Worm (Caenorhabditis elegans): ENCODE measurements around the gene odr-4.

The odr-4 gene

ce11 chrIII:6736971-6737370 is 6.4 kb downstream of the odr-4 start, which contains the start of gene K07E12.2:
TSS of gene K07E12.2 (plus strand) at chrIII:6737271.
- TF ChIP-seq unc-62 (GFP tag; optimal IDR thresholded peaks at IDR 0.05), result no peak

ce11 chrIII:6740072-6740471 is 9.5 kb downstream of the odr-4 start:
- TF ChIP-seq unc-62 (GFP tag; optimal IDR thresholded peaks at IDR 0.05), result no peak

- no peak for TF ChIP-seq unc-62 (GFP tag; optimal IDR thresholded peaks at IDR 0.05)
Observed at ce11 chrIII:6742597-6742996, 12.0 kb downstream of the odr-4 start.

- TF ChIP-seq unc-62 (GFP tag; optimal IDR thresholded peaks at IDR 0.05), result no peak
Observed at ce11 chrIII:6746008-6746407, 15.4 kb downstream of the odr-4 start, which contains the start of gene dig-1. TSS of gene dig-1 (plus strand) at chrIII:6746308.

ce11 chrIII:6746668-6747067 is 16.1 kb downstream of the odr-4 start:
- no peak for TF ChIP-seq unc-62 (GFP tag; optimal IDR thresholded peaks at IDR 0.05)

- no peak for TF ChIP-seq unc-62 (GFP tag; optimal IDR thresholded peaks at IDR 0.05)
Observed at ce11 chrIII:6752612-6753011, 22.0 kb downstream of the odr-4 start.

- TF ChIP-seq unc-62 (GFP tag; optimal IDR thresholded peaks at IDR 0.05), result no peak
Observed at ce11 chrIII:6756769-6757168, 26.2 kb downstream of the odr-4 start.

Measured in whole organism, dauer.